Worm (Caenorhabditis elegans) whole organism, young adult: ENCODE data around the gene tre-5.

ENCODE experiments used
- B0336.3 ChIP-seq: fragments of 200-800 bp; sonication (Bioruptor generic); IDR thresholded peaks from 2 replicates; pipeline ENCODE4 v1.3.6; 2022; ENCODE audit warnings: missing genetic modification characterization, missing compliant biosample characterization
- C17E4.6 ChIP-seq: fragments of 200-800 bp; sonication (Bioruptor generic); IDR thresholded peaks from 2 replicates; pipeline ENCODE4 v1.3.6; 2022; ENCODE audit warnings: missing genetic modification reagents, missing genetic modification characterization, missing compliant biosample characterization
- F23B12.7 ChIP-seq: sonication (generic microtip); optimal IDR thresholded peaks from 2 replicates; lab custom pipeline; 2017; ENCODE audit warnings: missing genetic modification characterization, mild to moderate bottlenecking, missing compliant biosample characterization, antibody characterized with exemption, moderate library complexity; ENCODE audit not compliant: insufficient read depth
- F39B2.1 ChIP-seq: fragments of 200-800 bp; sonication (Bioruptor generic); IDR thresholded peaks from 2 replicates; pipeline ENCODE4 v1.3.6; 2022; ENCODE audit warnings: missing genetic modification reagents, missing genetic modification characterization, missing compliant biosample characterization
- K11D2.4 ChIP-seq: fragments of 200-800 bp; sonication (Bioruptor generic); IDR thresholded peaks from 2 replicates; pipeline ENCODE4 v1.3.6; 2022; ENCODE audit warnings: missing genetic modification reagents, missing genetic modification characterization, missing compliant biosample characterization
- K12H6.12 ChIP-seq: fragments of 200-800 bp; sonication (Bioruptor generic); optimal IDR thresholded peaks from 2 replicates; lab custom pipeline; 2018; ENCODE audit warnings: mild to moderate bottlenecking, missing genetic modification characterization, missing compliant biosample characterization
- Y95B8A.8 ChIP-seq: fragments of 200-800 bp; sonication (Bioruptor generic); IDR thresholded peaks from 2 replicates; pipeline ENCODE4 v1.3.6; 2022; ENCODE audit warnings: missing genetic modification reagents, missing genetic modification characterization, missing compliant biosample characterization
- akir-1 ChIP-seq: fragments of 200-800 bp; sonication (Bioruptor generic); optimal IDR thresholded peaks from 2 replicates; lab custom pipeline; 2018; ENCODE audit warnings: mild to moderate bottlenecking, missing genetic modification characterization, moderate library complexity, missing compliant biosample characterization
- ama-1 ChIP-seq, 3 experiments: fragments of 150-350 bp in 1 of 3; sonication (generic microtip) in 2 of 3; optimal IDR thresholded peaks; 2 replicates each; lab custom pipeline; 2014 to 2018; ENCODE audit warnings: missing biosample characterization in 2 of 3, missing genetic modification characterization in 2 of 3, missing genetic modification reagents in 2 of 3
- aptf-2 ChIP-seq: fragments of 200-800 bp; sonication (Bioruptor generic); conservative IDR thresholded peaks from 2 replicates; pipeline ENCODE4 v1.3.6; 2022; ENCODE audit warnings: missing genetic modification reagents, missing genetic modification characterization, missing compliant biosample characterization
- aptf-3 ChIP-seq: fragments of 200-800 bp; sonication (Bioruptor generic); IDR thresholded peaks from 2 replicates; pipeline ENCODE4 v1.3.6; 2022; ENCODE audit warnings: missing genetic modification characterization, missing compliant biosample characterization
- athp-1 ChIP-seq: sonication (generic microtip); optimal IDR thresholded peaks from 2 replicates; lab custom pipeline; 2017; ENCODE audit warnings: mild to moderate bottlenecking, missing genetic modification characterization, missing compliant biosample characterization
- attf-5 ChIP-seq: fragments of 200-800 bp; sonication (Bioruptor generic); optimal IDR thresholded peaks from 2 replicates; lab custom pipeline; 2018; ENCODE audit warnings: mild to moderate bottlenecking, missing genetic modification characterization, missing compliant biosample characterization
- cebp-2 ChIP-seq: fragments of 200-800 bp; sonication (Bioruptor generic); IDR thresholded peaks from 2 replicates; pipeline ENCODE4 v1.3.6; 2022; ENCODE audit warnings: missing genetic modification characterization, missing compliant biosample characterization
- chd-7 ChIP-seq: sonication (generic microtip); optimal IDR thresholded peaks from 2 replicates; lab custom pipeline; 2016; ENCODE audit warnings: mild to moderate bottlenecking, missing genetic modification characterization, moderate library complexity, missing compliant biosample characterization
- dox-1 ChIP-seq: fragments of 200-800 bp; sonication (Bioruptor generic); IDR thresholded peaks from 2 replicates; pipeline ENCODE4 v1.3.6; 2022; ENCODE audit warnings: missing genetic modification reagents, missing genetic modification characterization, missing compliant biosample characterization
- egrh-3 ChIP-seq: fragments of 200-800 bp; sonication (Bioruptor generic); IDR thresholded peaks from 2 replicates; pipeline ENCODE4 v1.3.6; 2022; ENCODE audit warnings: missing genetic modification reagents, missing genetic modification characterization, missing compliant biosample characterization
- ekl-4 ChIP-seq: fragments of 200-800 bp; sonication (Bioruptor generic); IDR thresholded peaks from 2 replicates; pipeline ENCODE4 v1.3.6; 2022; ENCODE audit warnings: missing genetic modification reagents, missing genetic modification characterization, missing compliant biosample characterization
- ets-4 ChIP-seq: fragments of 200-800 bp; sonication (Bioruptor generic); optimal IDR thresholded peaks from 2 replicates; lab custom pipeline; 2018; ENCODE audit warnings: mild to moderate bottlenecking, missing genetic modification characterization, missing compliant biosample characterization
- fkh-3 ChIP-seq: sonication (generic microtip); optimal IDR thresholded peaks from 2 replicates; lab custom pipeline; 2016; ENCODE audit warnings: mild to moderate bottlenecking, missing genetic modification characterization, missing compliant biosample characterization
- hlh-12 ChIP-seq: sonication (generic microtip); optimal IDR thresholded peaks from 2 replicates; lab custom pipeline; 2016; ENCODE audit warnings: missing genetic modification characterization, missing compliant biosample characterization
- let-526 ChIP-seq: fragments of 200-800 bp; sonication (Bioruptor generic); IDR thresholded peaks from 2 replicates; pipeline ENCODE4 v1.3.6; 2022; ENCODE audit warnings: missing genetic modification reagents, missing genetic modification characterization, missing compliant biosample characterization
- lin-35 ChIP-seq, 3 experiments: fragments of 150-350 bp in 2 of 3; sonication (generic microtip) in 1 of 3; optimal IDR thresholded peaks; 2 replicates each; lab custom pipeline; 2014 to 2018; ENCODE audit warnings: missing biosample characterization in 3 of 3, missing genetic modification characterization in 3 of 3, missing genetic modification reagents in 3 of 3
- lin-40 ChIP-seq: sonication (generic microtip); optimal IDR thresholded peaks from 2 replicates; lab custom pipeline; 2016; ENCODE audit warnings: missing genetic modification characterization, mild to moderate bottlenecking, missing compliant biosample characterization, missing genotype, missing genetic modification reagents
- lir-1 ChIP-seq: fragments of 200-800 bp; sonication (Bioruptor generic); conservative IDR thresholded peaks from 2 replicates; pipeline ENCODE4 v1.3.6; 2022; ENCODE audit warnings: missing genetic modification reagents, missing genetic modification characterization, missing compliant biosample characterization
- lsl-1 ChIP-seq: fragments of 200-800 bp; sonication (Bioruptor generic); optimal IDR thresholded peaks from 2 replicates; lab custom pipeline; 2018; ENCODE audit warnings: mild to moderate bottlenecking, missing genetic modification characterization, moderate library complexity, missing compliant biosample characterization
- lsy-27 ChIP-seq: sonication (generic microtip); optimal IDR thresholded peaks from 2 replicates; lab custom pipeline; 2017; ENCODE audit warnings: missing genetic modification characterization, mild to moderate bottlenecking, missing compliant biosample characterization, antibody characterized with exemption, missing genotype, borderline replicate concordance; ENCODE audit not compliant: insufficient read depth
- madf-10 ChIP-seq: sonication (generic microtip); optimal IDR thresholded peaks from 2 replicates; lab custom pipeline; 2016; ENCODE audit warnings: mild to moderate bottlenecking, missing genetic modification characterization, missing compliant biosample characterization
- mcd-1 ChIP-seq: fragments of 200-800 bp; sonication (Bioruptor generic); IDR thresholded peaks from 2 replicates; pipeline ENCODE4 v1.3.6; 2022; ENCODE audit warnings: missing genetic modification reagents, missing genetic modification characterization, missing compliant biosample characterization
- nfyb-1 ChIP-seq: fragments of 200-800 bp; sonication (Bioruptor generic); IDR thresholded peaks from 2 replicates; pipeline ENCODE4 v1.3.6; 2022; ENCODE audit warnings: missing genetic modification reagents, missing genetic modification characterization, missing compliant biosample characterization
- nhr-179 ChIP-seq: sonication (generic microtip); optimal IDR thresholded peaks from 2 replicates; lab custom pipeline; 2016; ENCODE audit warnings: mild to moderate bottlenecking, missing genetic modification characterization, missing compliant biosample characterization
- nhr-27 ChIP-seq: fragments of 200-800 bp; sonication (Bioruptor generic); optimal IDR thresholded peaks from 2 replicates; lab custom pipeline; 2018; ENCODE audit warnings: mild to moderate bottlenecking, missing genetic modification characterization, moderate library complexity, missing compliant biosample characterization
- nhr-90 ChIP-seq: sonication (generic microtip); optimal IDR thresholded peaks from 2 replicates; lab custom pipeline; 2016; ENCODE audit warnings: missing genotype, mild to moderate bottlenecking, missing genetic modification characterization, missing compliant biosample characterization
- pbrm-1 ChIP-seq: fragments of 200-800 bp; sonication (Bioruptor generic); IDR thresholded peaks from 2 replicates; pipeline ENCODE4 v1.3.6; 2022; ENCODE audit warnings: missing genetic modification reagents, missing genetic modification characterization, missing compliant biosample characterization
- rcor-1 ChIP-seq: fragments of 200-800 bp; sonication (Bioruptor generic); IDR thresholded peaks from 2 replicates; pipeline ENCODE4 v1.3.6; 2022; ENCODE audit warnings: missing genetic modification reagents, missing genetic modification characterization, missing compliant biosample characterization
- repo-1 ChIP-seq: sonication (generic microtip); optimal IDR thresholded peaks from 2 replicates; lab custom pipeline; 2017; ENCODE audit warnings: mild to moderate bottlenecking, missing genetic modification characterization, missing compliant biosample characterization
- sdz-38 ChIP-seq: sonication (generic microtip); optimal IDR thresholded peaks from 2 replicates; lab custom pipeline; 2016; ENCODE audit warnings: missing genotype, missing genetic modification characterization, missing compliant biosample characterization
- sea-2 ChIP-seq: fragments of 200-800 bp; sonication (Bioruptor generic); IDR thresholded peaks from 2 replicates; pipeline ENCODE4 v1.3.6; 2022; ENCODE audit warnings: missing genetic modification characterization, missing compliant biosample characterization
- snpc-1.1 ChIP-seq: sonication (generic microtip); optimal IDR thresholded peaks from 2 replicates; lab custom pipeline; 2017; ENCODE audit warnings: missing genetic modification characterization, mild to moderate bottlenecking, missing compliant biosample characterization, antibody characterized with exemption, moderate library complexity, missing genotype, missing genetic modification reagents; ENCODE audit not compliant: insufficient read depth
- snpc-3.4 ChIP-seq: sonication (generic microtip); optimal IDR thresholded peaks from 2 replicates; lab custom pipeline; 2017; ENCODE audit warnings: missing genetic modification characterization, mild to moderate bottlenecking, missing compliant biosample characterization, antibody characterized with exemption, moderate library complexity, missing genotype, missing genetic modification reagents
- snpc-4 ChIP-seq, 5 experiments: fragments of 150-350 bp in 1 of 5; sonication (generic microtip) in 4 of 5; optimal IDR thresholded peaks; 2 replicates each; lab custom pipeline; 2014 to 2018; ENCODE audit warnings: missing genetic modification characterization in 5 of 5, missing biosample characterization in 3 of 5, antibody characterized with exemption in 2 of 5, mild to moderate bottlenecking in 2 of 5, missing compliant biosample characterization in 2 of 5, missing genotype in 2 of 5, moderate library complexity in 2 of 5, missing genetic modification reagents in 1 of 5
- tlf-1 ChIP-seq: fragments of 200-800 bp; sonication (Bioruptor generic); optimal IDR thresholded peaks from 2 replicates; lab custom pipeline; 2018; ENCODE audit warnings: mild to moderate bottlenecking, missing genetic modification characterization, missing compliant biosample characterization
- unc-130 ChIP-seq: sonication (generic microtip); optimal IDR thresholded peaks from 2 replicates; lab custom pipeline; 2016; ENCODE audit warnings: missing genetic modification reagents, missing genetic modification characterization, missing compliant biosample characterization
- ztf-25 ChIP-seq: fragments of 200-800 bp; sonication (Bioruptor generic); IDR thresholded peaks from 2 replicates; pipeline ENCODE4 v1.3.6; 2022; ENCODE audit warnings: missing genetic modification reagents, missing genetic modification characterization, missing compliant biosample characterization
- ztf-28 ChIP-seq: fragments of 200-800 bp; sonication (Bioruptor generic); IDR thresholded peaks from 2 replicates; pipeline ENCODE4 v1.3.6; 2022; ENCODE audit warnings: missing genetic modification reagents, missing genetic modification characterization, missing compliant biosample characterization

The tre-5 gene

DNA sequence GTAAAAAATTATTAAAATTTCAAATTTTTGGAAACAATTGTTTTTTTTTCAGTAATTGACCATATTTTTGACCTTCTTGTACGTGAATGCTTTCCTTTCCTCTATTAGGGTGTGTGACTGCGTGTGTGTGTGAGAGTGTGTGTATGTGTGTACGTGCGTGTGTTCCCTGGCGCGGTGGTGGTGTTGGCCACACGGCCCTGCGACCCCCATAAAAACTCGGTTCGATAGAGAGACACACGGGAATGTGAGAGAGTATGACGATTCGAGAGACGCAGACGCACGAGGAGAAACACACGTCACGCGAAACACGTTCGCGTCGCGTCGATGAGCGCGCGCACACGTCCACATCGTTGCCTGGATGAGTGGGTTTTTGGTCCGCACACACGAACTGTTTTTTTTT, 36.3 kb downstream of the tre-5 start (continued):
- TF ChIP-seq lin-35 (GFP tag; optimal IDR thresholded peaks at IDR 0.05; lab: Kevin White, UChicago) (peak in 1 of 3 experiments; percentile 41), ztf-25 (GFP tag; lab: Robert Waterston, UW) (no peak), pbrm-1 (GFP tag; lab: Robert Waterston, UW) (peak; percentile 42; the same call in 1 of the 2 replicates), sdz-38 (tag; lab: Kevin White, UChicago) (no peak), F39B2.1 (no peak), egrh-3 (no peak), rcor-1 (0 out of 2 replicates have a peak, but pooled peaks have one; percentile 20), sea-2 (GFP tag; lab: Robert Waterston, UW) (no peak), snpc-1.1 (tag; lab: Kevin White, UChicago) (no peak), K11D2.4 (peak; percentile 68; the same call in 1 of the 2 replicates), nfyb-1 (GFP tag; lab: Robert Waterston, UW) (peak; percentile 44), let-526 (GFP tag; lab: Robert Waterston, UW) (peak; percentile 58; the same call in 1 of the 2 replicates), madf-10 (tag; lab: Kevin White, UChicago) (peak; percentile 96), B0336.3 (GFP tag; lab: Robert Waterston, UW) (peak; percentile 55; the same call in 1 of the 2 replicates), snpc-3.4 (tag; lab: Kevin White, UChicago) (no peak), attf-5 (peak; percentile 93), ekl-4 (GFP tag; lab: Robert Waterston, UW) (peak; percentile 35; the same call in 1 of the 2 replicates), lin-40 (peak; percentile 81), chd-7 (tag; lab: Kevin White, UChicago) (peak; percentile 12), aptf-2 (GFP tag; lab: Robert Waterston, UW) (no peak), akir-1 (GFP tag; lab: Kevin White, UChicago) (no peak), K12H6.12 (tag; lab: Kevin White, UChicago) (peak; percentile 73), Y95B8A.8 (GFP tag; lab: Robert Waterston, UW) (no peak), lir-1 (GFP tag; lab: Robert Waterston, UW) (0 out of 2 replicates have a peak, but pooled peaks have one; percentile 21), repo-1 (tag; lab: Kevin White, UChicago) (peak; percentile 44), mcd-1 (GFP tag; lab: Robert Waterston, UW) (peak; percentile 67), unc-130 (no peak)

ce11 chrII:12685-13084, 42.4 kb downstream of the tre-5 start, which contains the start of gene best-3:
Gene best-3, plus strand, starts transcription at chrII:12985.
- TF ChIP-seq ama-1 (optimal IDR thresholded peaks at IDR 0.05; lab: Kevin White, UChicago) (no peak), ama-1 (GFP tag; optimal IDR thresholded peaks at IDR 0.05; lab: Kevin White, UChicago) (no peak), tlf-1 (GFP tag; lab: Kevin White, UChicago) (no peak), snpc-4 (GFP tag; optimal IDR thresholded peaks at IDR 0.05; lab: Kevin White, UChicago) (no peak), snpc-4 (tag; optimal IDR thresholded peaks at IDR 0.05; lab: Kevin White, UChicago) (no peak), dox-1 (GFP tag; lab: Robert Waterston, UW) (no peak), C17E4.6 (GFP tag; lab: Robert Waterston, UW) (no peak), mcd-1 (GFP tag; lab: Robert Waterston, UW) (no peak)

- TF ChIP-seq cebp-2 (GFP tag; lab: Robert Waterston, UW): no peak
- no peak for TF ChIP-seq nhr-179 (tag; lab: Kevin White, UChicago)
- TF ChIP-seq pbrm-1 (GFP tag; lab: Robert Waterston, UW): no peak
- no peak for TF ChIP-seq nhr-27 (tag; lab: Kevin White, UChicago)
- no peak for TF ChIP-seq Y95B8A.8 (GFP tag; lab: Robert Waterston, UW)
- TF ChIP-seq athp-1 (tag; lab: Kevin White, UChicago): no peak
- no peak for TF ChIP-seq lsy-27 (tag; lab: Kevin White, UChicago)
- no peak for TF ChIP-seq ets-4
- no peak for TF ChIP-seq F23B12.7 (tag; lab: Kevin White, UChicago)
- no peak for TF ChIP-seq lsl-1
- TF ChIP-seq aptf-3 (GFP tag; lab: Robert Waterston, UW): no peak
- no peak for TF ChIP-seq hlh-12 (tag; lab: Kevin White, UChicago)
- no peak for TF ChIP-seq attf-5
- no peak for TF ChIP-seq nhr-90
- no peak for TF ChIP-seq fkh-3 (tag; lab: Kevin White, UChicago)
- no peak for TF ChIP-seq ztf-28 (GFP tag; lab: Robert Waterston, UW)
Observed at ce11 chrII:11783-12182, 43.3 kb downstream of the tre-5 start, which contains the start of gene best-4. Gene best-4, minus strand, starts transcription at chrII:11883.
